Worm (Caenorhabditis elegans) whole organism, L3 larva: ENCODE data around the gene cyp-29A2.

ENCODE experiments used
- R02D3.7 ChIP-seq: fragments of 150-350 bp; optimal IDR thresholded peaks from 2 replicates; lab custom pipeline; 2014; ENCODE audit warnings: missing biosample characterization, missing genetic modification characterization
- ZK546.5 ChIP-seq: sonication (generic microtip); optimal IDR thresholded peaks from 2 replicates; lab custom pipeline; 2017; ENCODE audit warnings: missing biosample characterization, missing genetic modification characterization
- ceh-9 ChIP-seq: sonication (generic microtip); optimal IDR thresholded peaks from 2 replicates; lab custom pipeline; 2018; ENCODE audit warnings: missing biosample characterization, missing genetic modification characterization
- daf-12 ChIP-seq: fragments of 150-350 bp; optimal IDR thresholded peaks from 2 replicates; lab custom pipeline; 2014; ENCODE audit warnings: missing biosample characterization, missing genetic modification reagents, missing genetic modification characterization
- egl-27 ChIP-seq: sonication (generic microtip); optimal IDR thresholded peaks from 4 replicates; lab custom pipeline; 2017; ENCODE audit warnings: missing biosample characterization, missing genetic modification reagents, missing genetic modification characterization
- egl-5 ChIP-seq: fragments of 150-350 bp; optimal IDR thresholded peaks from 2 replicates; lab custom pipeline; 2017; ENCODE audit warnings: missing biosample characterization, missing genetic modification reagents, missing genetic modification characterization, inconsistent platforms
- elt-3 ChIP-seq, 3 experiments: fragments of 150-350 bp in 1 of 3; sonication (generic microtip) in 2 of 3; optimal IDR thresholded peaks; 2 replicates in 2 of 3; 4 replicates in 1 of 3; lab custom pipeline; 2014 to 2017; ENCODE audit warnings: missing biosample characterization in 3 of 3, missing genetic modification characterization in 3 of 3
- eor-1 ChIP-seq, 2 experiments: fragments of 150-350 bp; optimal IDR thresholded peaks; 2 replicates each; lab custom pipeline; 2014 to 2018; ENCODE audit warnings: missing biosample characterization in 2 of 2, missing genetic modification characterization in 2 of 2
- fkh-10 ChIP-seq: sonication (generic microtip); optimal IDR thresholded peaks from 2 replicates; lab custom pipeline; 2017; ENCODE audit warnings: missing biosample characterization, missing genetic modification reagents, missing genetic modification characterization
- fkh-2 ChIP-seq: fragments of 150-350 bp; optimal IDR thresholded peaks from 2 replicates; lab custom pipeline; 2014; ENCODE audit warnings: missing biosample characterization, missing genetic modification reagents, missing genetic modification characterization
- fos-1 ChIP-seq: fragments of 150-350 bp; optimal IDR thresholded peaks from 2 replicates; lab custom pipeline; 2014; ENCODE audit warnings: missing biosample characterization, missing genetic modification characterization
- hmg-11 ChIP-seq: sonication (generic microtip); optimal IDR thresholded peaks from 2 replicates; lab custom pipeline; 2016; ENCODE audit warnings: missing genetic modification characterization, missing compliant biosample characterization
- jun-1 ChIP-seq: fragments of 150-350 bp; optimal IDR thresholded peaks from 2 replicates; lab custom pipeline; 2014; ENCODE audit warnings: missing biosample characterization, missing genetic modification reagents, missing genetic modification characterization
- lin-39 ChIP-seq: fragments of 150-350 bp; optimal IDR thresholded peaks from 2 replicates; lab custom pipeline; 2018; ENCODE audit warnings: missing biosample characterization, missing genetic modification reagents, missing genetic modification characterization
- lsy-12 ChIP-seq: sonication (generic microtip); optimal IDR thresholded peaks from 2 replicates; lab custom pipeline; 2016; ENCODE audit warnings: mild to moderate bottlenecking, missing genetic modification characterization, missing compliant biosample characterization
- mdl-1 ChIP-seq: fragments of 150-350 bp; optimal IDR thresholded peaks from 2 replicates; lab custom pipeline; 2014; ENCODE audit warnings: missing biosample characterization, missing genetic modification characterization
- nfya-1 ChIP-seq: sonication (generic microtip); optimal IDR thresholded peaks from 2 replicates; lab custom pipeline; 2017; ENCODE audit warnings: missing genetic modification characterization, mild to moderate bottlenecking, missing compliant biosample characterization, antibody characterized with exemption, moderate library complexity; ENCODE audit not compliant: insufficient read depth
- nhr-11 ChIP-seq: fragments of 150-350 bp; optimal IDR thresholded peaks from 2 replicates; lab custom pipeline; 2014; ENCODE audit warnings: missing biosample characterization, missing genetic modification characterization
- nhr-23 ChIP-seq: fragments of 150-350 bp; optimal IDR thresholded peaks from 2 replicates; lab custom pipeline; 2014; ENCODE audit warnings: missing biosample characterization, missing genetic modification reagents, missing genetic modification characterization
- nhr-237 ChIP-seq: fragments of 150-350 bp; optimal IDR thresholded peaks from 2 replicates; lab custom pipeline; 2014; ENCODE audit warnings: missing biosample characterization, missing genetic modification characterization
- nhr-25 ChIP-seq: sonication (generic microtip); optimal IDR thresholded peaks from 2 replicates; lab custom pipeline; 2017; ENCODE audit warnings: missing biosample characterization, missing genetic modification characterization
- nhr-28 ChIP-seq: fragments of 150-350 bp; optimal IDR thresholded peaks from 2 replicates; lab custom pipeline; 2014; ENCODE audit warnings: missing biosample characterization, missing genetic modification characterization
- nhr-43 ChIP-seq: sonication (generic microtip); optimal IDR thresholded peaks from 2 replicates; lab custom pipeline; 2016; ENCODE audit warnings: mild to moderate bottlenecking, missing genetic modification characterization, missing compliant biosample characterization; ENCODE audit not compliant: poor library complexity, severe bottlenecking
- nhr-67 ChIP-seq: fragments of 150-350 bp; optimal IDR thresholded peaks from 2 replicates; lab custom pipeline; 2014; ENCODE audit warnings: missing biosample characterization, missing genetic modification characterization
- nhr-76 ChIP-seq: fragments of 150-350 bp; sonication (generic microtip); optimal IDR thresholded peaks from 5 replicates; lab custom pipeline; 2014; ENCODE audit warnings: missing biosample characterization, missing genetic modification characterization
- pha-4 ChIP-seq: fragments of 150-350 bp; optimal IDR thresholded peaks from 2 replicates; lab custom pipeline; 2014; ENCODE audit warnings: missing biosample characterization, missing genetic modification reagents, missing genetic modification characterization
- pqm-1 ChIP-seq: fragments of 150-350 bp; optimal IDR thresholded peaks from 2 replicates; lab custom pipeline; 2017; ENCODE audit warnings: missing biosample characterization, missing genetic modification characterization, inconsistent platforms
- sea-2 ChIP-seq: fragments of 150-350 bp; sonication (generic microtip); optimal IDR thresholded peaks from 4 replicates; lab custom pipeline; 2014; ENCODE audit warnings: missing biosample characterization, missing genetic modification reagents, missing genetic modification characterization
- skn-1 ChIP-seq: fragments of 150-350 bp; optimal IDR thresholded peaks from 2 replicates; lab custom pipeline; 2014; ENCODE audit warnings: missing biosample characterization, missing genetic modification characterization
- tbx-2 ChIP-seq: sonication (generic microtip); optimal IDR thresholded peaks from 2 replicates; lab custom pipeline; 2016; ENCODE audit warnings: mild to moderate bottlenecking, missing genetic modification characterization, missing compliant biosample characterization
- unc-39 ChIP-seq: sonication (generic microtip); optimal IDR thresholded peaks from 4 replicates; lab custom pipeline; 2017; ENCODE audit warnings: missing biosample characterization, missing genetic modification characterization
- unc-62 ChIP-seq: fragments of 150-350 bp; sonication (generic microtip); optimal IDR thresholded peaks from 4 replicates; lab custom pipeline; 2014; ENCODE audit warnings: missing biosample characterization, missing genetic modification reagents, missing genetic modification characterization
- ztf-11 ChIP-seq: fragments of 150-350 bp; optimal IDR thresholded peaks from 2 replicates; lab custom pipeline; 2014; ENCODE audit warnings: missing biosample characterization, missing genetic modification characterization
- ztf-4 ChIP-seq: fragments of 150-350 bp; optimal IDR thresholded peaks from 2 replicates; lab custom pipeline; 2014; ENCODE audit warnings: missing biosample characterization, missing genetic modification characterization

cyp-29A2 gene

DNA sequence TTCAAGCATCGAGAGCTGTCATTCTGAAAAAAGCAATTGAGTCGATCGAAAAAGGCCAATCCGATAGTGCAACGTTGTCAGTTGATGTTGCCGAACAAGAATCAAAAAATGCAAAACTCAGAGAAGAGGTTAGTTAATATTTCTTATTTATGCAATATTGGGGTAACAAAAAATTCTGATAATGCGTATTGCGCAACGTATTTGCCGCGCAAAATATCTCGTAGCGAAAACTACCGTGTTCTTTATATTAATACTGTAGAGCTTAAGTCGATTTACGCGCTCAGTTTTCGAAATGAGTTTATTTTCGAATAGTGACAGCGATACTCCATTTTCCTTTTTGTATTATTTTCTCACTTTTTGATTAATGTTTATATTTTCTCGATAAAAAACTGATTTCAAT lies 27.6 kb downstream of the cyp-29A2 start:
- TF ChIP-seq nfya-1 (tag; lab: Kevin White, UChicago) (no peak), hmg-11 (tag; lab: Kevin White, UChicago) (no peak), daf-12 (no peak)

- TF ChIP-seq ztf-11 (tag; lab: Kevin White, UChicago) = no peak
- no peak for TF ChIP-seq nhr-76 (tag; lab: Kevin White, UChicago)
- TF ChIP-seq nhr-67 = no peak
- TF ChIP-seq mdl-1 (tag; lab: Kevin White, UChicago) = no peak
- TF ChIP-seq ztf-4 (tag; lab: Kevin White, UChicago) = no peak
- no peak for TF ChIP-seq fkh-10 (GFP tag; lab: Kevin White, UChicago)
- TF ChIP-seq nhr-11 = no peak
- TF ChIP-seq R02D3.7 (tag; lab: Kevin White, UChicago) = no peak
- TF ChIP-seq elt-3 (tag; optimal IDR thresholded peaks at IDR 0.05; lab: Kevin White, UChicago) = no peak
- no peak for TF ChIP-seq egl-27 (tag; lab: Kevin White, UChicago)
These were observed 30.5 kb downstream of the cyp-29A2 start, which contains the start of gene mam-4 for ce11 chrV:11247846-11248245. Gene mam-4, plus strand, starts transcription at chrV:11248146.

- TF ChIP-seq fkh-2 (tag; lab: Kevin White, UChicago) (no peak), sea-2 (no peak), nhr-11 (no peak), nhr-25 (tag; lab: Kevin White, UChicago) (no peak), hmg-11 (tag; lab: Kevin White, UChicago) (no peak), skn-1 (tag; lab: Kevin White, UChicago) (no peak), nhr-67 (no peak), eor-1 (tag; optimal IDR thresholded peaks at IDR 0.05; lab: Kevin White, UChicago) (no peak), pha-4 (tag; lab: Kevin White, UChicago) (no peak), pqm-1 (tag; lab: Kevin White, UChicago) (no peak), ZK546.5 (tag; lab: Kevin White, UChicago) (no peak), nfya-1 (tag; lab: Kevin White, UChicago) (no peak), nhr-23 (tag; lab: Kevin White, UChicago) (no peak)
These were observed 33.4 kb downstream of the cyp-29A2 start, which contains the start of gene T19B10.12 for ce11 chrV:11250735-11251134. Gene T19B10.12, plus strand, starts transcription at chrV:11251035.

ce11 chrV:11251798-11252197 lies 34.4 kb downstream of the cyp-29A2 start:
- TF ChIP-seq ZK546.5 (tag; lab: Kevin White, UChicago) (no peak), ztf-4 (tag; lab: Kevin White, UChicago) (no peak), lin-39 (tag; lab: Kevin White, UChicago) (no peak), unc-39 (tag; lab: Kevin White, UChicago) (no peak), skn-1 (tag; lab: Kevin White, UChicago) (no peak), tbx-2 (tag; lab: Kevin White, UChicago) (no peak), fos-1 (tag; lab: Kevin White, UChicago) (no peak)

DNA sequence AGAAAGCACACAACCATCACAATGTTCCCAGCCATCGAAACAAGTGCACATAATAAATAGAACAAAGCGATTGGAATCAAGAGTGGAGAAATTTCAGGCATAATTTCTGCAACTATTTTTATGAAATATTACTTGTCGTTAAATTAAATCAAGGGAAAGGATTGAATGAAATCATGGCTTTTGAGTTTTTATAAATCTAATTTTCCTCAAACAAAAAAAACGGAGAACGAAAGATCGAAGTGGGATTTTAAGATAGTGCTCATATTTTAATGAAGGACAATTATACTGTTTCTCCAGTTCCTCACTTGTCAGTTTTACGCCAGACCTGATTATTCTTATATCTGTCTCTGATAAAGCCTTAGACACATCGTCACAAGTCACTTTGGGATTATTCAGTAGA lies 35.0 kb downstream of the cyp-29A2 start, which contains the start of gene srsx-33:
srsx-33 (minus strand) TSS at position 101 of the 400 bp plus-strand sequence.
- TF ChIP-seq ceh-9 = no peak

DNA sequence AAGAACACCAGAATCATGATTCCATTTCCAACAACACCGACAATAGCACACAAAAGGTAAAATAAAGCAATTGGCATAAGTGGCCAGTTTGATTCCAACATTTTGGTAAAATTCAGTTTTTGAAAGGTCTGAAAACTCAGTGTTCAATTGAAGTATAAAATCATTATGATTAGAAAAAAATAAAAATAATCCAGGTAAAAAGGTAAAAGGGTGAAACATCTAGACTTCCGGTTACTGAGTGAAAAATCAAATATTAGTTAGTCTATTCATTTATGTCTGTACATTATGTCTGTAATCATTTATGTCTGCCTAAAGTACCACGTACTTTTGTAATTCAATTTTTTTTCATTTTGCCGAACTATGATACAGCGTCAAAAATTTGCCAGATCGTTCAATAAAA lies 37.6 kb downstream of the cyp-29A2 start, which contains the start of gene srsx-31:
srsx-31 (minus strand) TSS at position 101 of the 400 bp plus-strand sequence.
- TF ChIP-seq sea-2 = no peak

ce11 chrV:11258896-11259295 lies 41.5 kb downstream of the cyp-29A2 start, which contains the start of gene lgc-36:
Gene lgc-36, minus strand, starts transcription at chrV:11258996.
- TF ChIP-seq egl-5 (tag; lab: Kevin White, UChicago) = no peak
- TF ChIP-seq jun-1 (tag; lab: Kevin White, UChicago) = no peak
- no peak for TF ChIP-seq elt-3 (tag; optimal IDR thresholded peaks at IDR 0.05; lab: Kevin White, UChicago)
- TF ChIP-seq lin-39 (tag; lab: Kevin White, UChicago) = no peak
- TF ChIP-seq pha-4 (tag; lab: Kevin White, UChicago) = no peak
- TF ChIP-seq mdl-1 (tag; lab: Kevin White, UChicago) = no peak
- TF ChIP-seq ZK546.5 (tag; lab: Kevin White, UChicago) = no peak
- TF ChIP-seq eor-1 (tag; optimal IDR thresholded peaks at IDR 0.05; lab: Kevin White, UChicago) = no peak
- TF ChIP-seq nhr-28 (tag; lab: Kevin White, UChicago) = no peak
- no peak for TF ChIP-seq sea-2
- TF ChIP-seq lsy-12 (tag; lab: Kevin White, UChicago) = no peak
- TF ChIP-seq egl-27 (tag; lab: Kevin White, UChicago) = no peak
- TF ChIP-seq nhr-23 (tag; lab: Kevin White, UChicago) = no peak
- TF ChIP-seq nhr-237 = no peak
- no peak for TF ChIP-seq R02D3.7 (tag; lab: Kevin White, UChicago)
- no peak for TF ChIP-seq nhr-43 (tag; lab: Kevin White, UChicago)
- TF ChIP-seq unc-62 (GFP tag; lab: Kevin White, UChicago) = no peak
- no peak for TF ChIP-seq nhr-76 (tag; lab: Kevin White, UChicago)
